Worm (Caenorhabditis elegans) whole organism, L4 larva: ENCODE data around the gene aexr-1.

Experiments used
- ces-1 ChIP-seq: fragments of 150-350 bp; sonication (generic microtip); optimal IDR thresholded peaks from 4 replicates; lab custom pipeline; 2014; ENCODE audit warnings: missing biosample characterization, missing genetic modification reagents, missing genetic modification characterization
- nhr-28 ChIP-seq: fragments of 150-350 bp; optimal IDR thresholded peaks from 2 replicates; lab custom pipeline; 2014; ENCODE audit warnings: missing biosample characterization, missing genetic modification characterization
- snpc-4 ChIP-seq: fragments of 150-350 bp; optimal IDR thresholded peaks from 2 replicates; lab custom pipeline; 2014; ENCODE audit warnings: missing biosample characterization, missing genetic modification characterization
- unc-62 ChIP-seq, 3 experiments: fragments of 150-350 bp in 1 of 3; sonication (generic microtip); optimal IDR thresholded peaks in 2 of 3; peaks in 1 of 3; 1 replicate in 1 of 3; 2 replicates in 2 of 3; lab custom pipeline; 2014 to 2017; ENCODE audit warnings: missing biosample characterization in 3 of 3, missing genetic modification characterization in 3 of 3, missing genetic modification reagents in 3 of 3, missing genotype in 1 of 3

- TF ChIP-seq nhr-28: peak; percentile 20
- TF ChIP-seq ces-1 (GFP tag; lab: Kevin White, UChicago): no peak
- no peak for TF ChIP-seq snpc-4 (tag; lab: Kevin White, UChicago)
- TF ChIP-seq unc-62 (GFP tag; optimal IDR thresholded peaks at IDR 0.05 in 1 of 2; lab: Kevin White, UChicago): no peak
- no peak for TF ChIP-seq unc-62 (tag; optimal IDR thresholded peaks at IDR 0.05; lab: Kevin White, UChicago)
These were observed 10.1 kb upstream of the aexr-1 start, which contains the start of gene C56E10.3 for ce11 chrX:6644971-6645704.
